Worm (Caenorhabditis elegans) whole organism, L3 larva: ENCODE measurements around the gene nhr-39.

Experiments used
- R02D3.7 ChIP-seq: fragments of 150-350 bp; optimal IDR thresholded peaks from 2 replicates; lab custom pipeline; 2014; ENCODE audit warnings: missing biosample characterization, missing genetic modification characterization
- ZK546.5 ChIP-seq: sonication (generic microtip); optimal IDR thresholded peaks from 2 replicates; lab custom pipeline; 2017; ENCODE audit warnings: missing biosample characterization, missing genetic modification characterization
- aly-2 ChIP-seq: fragments of 150-350 bp; optimal IDR thresholded peaks from 2 replicates; lab custom pipeline; 2014; ENCODE audit warnings: missing biosample characterization, missing genetic modification characterization
- ama-1 ChIP-seq: fragments of 150-350 bp; optimal IDR thresholded peaks from 2 replicates; lab custom pipeline; 2018
- ceh-16 ChIP-seq: sonication (generic microtip); optimal IDR thresholded peaks from 2 replicates; lab custom pipeline; 2017; ENCODE audit warnings: missing biosample characterization, missing genetic modification characterization
- ceh-28 ChIP-seq: fragments of 150-350 bp; optimal IDR thresholded peaks from 2 replicates; lab custom pipeline; 2014; ENCODE audit warnings: missing biosample characterization, missing genetic modification reagents, missing genetic modification characterization
- ceh-82 ChIP-seq: fragments of 150-350 bp; optimal IDR thresholded peaks from 2 replicates; lab custom pipeline; 2014; ENCODE audit warnings: missing biosample characterization, missing genetic modification characterization
- daf-12 ChIP-seq: fragments of 150-350 bp; optimal IDR thresholded peaks from 2 replicates; lab custom pipeline; 2014; ENCODE audit warnings: missing biosample characterization, missing genetic modification reagents, missing genetic modification characterization
- elt-2 ChIP-seq: sonication (generic microtip); optimal IDR thresholded peaks from 2 replicates; lab custom pipeline; 2016; ENCODE audit warnings: missing genetic modification reagents, mild to moderate bottlenecking, missing genetic modification characterization, missing compliant biosample characterization
- elt-3 ChIP-seq, 3 experiments: fragments of 150-350 bp in 1 of 3; sonication (generic microtip) in 2 of 3; optimal IDR thresholded peaks; 2 replicates in 2 of 3; 4 replicates in 1 of 3; lab custom pipeline; 2014 to 2017; ENCODE audit warnings: missing biosample characterization in 3 of 3, missing genetic modification characterization in 3 of 3
- fkh-10 ChIP-seq: sonication (generic microtip); optimal IDR thresholded peaks from 2 replicates; lab custom pipeline; 2017; ENCODE audit warnings: missing biosample characterization, missing genetic modification reagents, missing genetic modification characterization
- fkh-2 ChIP-seq: fragments of 150-350 bp; optimal IDR thresholded peaks from 2 replicates; lab custom pipeline; 2014; ENCODE audit warnings: missing biosample characterization, missing genetic modification reagents, missing genetic modification characterization
- lin-15B ChIP-seq: fragments of 150-350 bp; optimal IDR thresholded peaks from 2 replicates; lab custom pipeline; 2014; ENCODE audit warnings: missing biosample characterization, missing genetic modification characterization
- lsy-12 ChIP-seq: sonication (generic microtip); optimal IDR thresholded peaks from 2 replicates; lab custom pipeline; 2016; ENCODE audit warnings: mild to moderate bottlenecking, missing genetic modification characterization, missing compliant biosample characterization
- mdl-1 ChIP-seq: fragments of 150-350 bp; optimal IDR thresholded peaks from 2 replicates; lab custom pipeline; 2014; ENCODE audit warnings: missing biosample characterization, missing genetic modification characterization
- nfya-1 ChIP-seq: sonication (generic microtip); optimal IDR thresholded peaks from 2 replicates; lab custom pipeline; 2017; ENCODE audit warnings: missing genetic modification characterization, mild to moderate bottlenecking, missing compliant biosample characterization, antibody characterized with exemption, moderate library complexity; ENCODE audit not compliant: insufficient read depth
- nhr-11 ChIP-seq: fragments of 150-350 bp; optimal IDR thresholded peaks from 2 replicates; lab custom pipeline; 2014; ENCODE audit warnings: missing biosample characterization, missing genetic modification characterization
- nhr-23 ChIP-seq: fragments of 150-350 bp; optimal IDR thresholded peaks from 2 replicates; lab custom pipeline; 2014; ENCODE audit warnings: missing biosample characterization, missing genetic modification reagents, missing genetic modification characterization
- nhr-25 ChIP-seq: sonication (generic microtip); optimal IDR thresholded peaks from 2 replicates; lab custom pipeline; 2017; ENCODE audit warnings: missing biosample characterization, missing genetic modification characterization
- nhr-43 ChIP-seq: sonication (generic microtip); optimal IDR thresholded peaks from 2 replicates; lab custom pipeline; 2016; ENCODE audit warnings: mild to moderate bottlenecking, missing genetic modification characterization, missing compliant biosample characterization; ENCODE audit not compliant: poor library complexity, severe bottlenecking
- nhr-67 ChIP-seq: fragments of 150-350 bp; optimal IDR thresholded peaks from 2 replicates; lab custom pipeline; 2014; ENCODE audit warnings: missing biosample characterization, missing genetic modification characterization
- nhr-76 ChIP-seq: fragments of 150-350 bp; sonication (generic microtip); optimal IDR thresholded peaks from 5 replicates; lab custom pipeline; 2014; ENCODE audit warnings: missing biosample characterization, missing genetic modification characterization
- nhr-77 ChIP-seq: fragments of 150-350 bp; optimal IDR thresholded peaks from 2 replicates; lab custom pipeline; 2014; ENCODE audit warnings: missing biosample characterization, missing genetic modification characterization
- pha-4 ChIP-seq: fragments of 150-350 bp; optimal IDR thresholded peaks from 2 replicates; lab custom pipeline; 2014; ENCODE audit warnings: missing biosample characterization, missing genetic modification reagents, missing genetic modification characterization
- pqm-1 ChIP-seq: fragments of 150-350 bp; optimal IDR thresholded peaks from 2 replicates; lab custom pipeline; 2017; ENCODE audit warnings: missing biosample characterization, missing genetic modification characterization, inconsistent platforms
- sea-2 ChIP-seq: fragments of 150-350 bp; sonication (generic microtip); optimal IDR thresholded peaks from 4 replicates; lab custom pipeline; 2014; ENCODE audit warnings: missing biosample characterization, missing genetic modification reagents, missing genetic modification characterization
- skn-1 ChIP-seq: fragments of 150-350 bp; optimal IDR thresholded peaks from 2 replicates; lab custom pipeline; 2014; ENCODE audit warnings: missing biosample characterization, missing genetic modification characterization
- tbx-2 ChIP-seq: sonication (generic microtip); optimal IDR thresholded peaks from 2 replicates; lab custom pipeline; 2016; ENCODE audit warnings: mild to moderate bottlenecking, missing genetic modification characterization, missing compliant biosample characterization
- unc-39 ChIP-seq: sonication (generic microtip); optimal IDR thresholded peaks from 4 replicates; lab custom pipeline; 2017; ENCODE audit warnings: missing biosample characterization, missing genetic modification characterization
- unc-62 ChIP-seq: fragments of 150-350 bp; sonication (generic microtip); optimal IDR thresholded peaks from 4 replicates; lab custom pipeline; 2014; ENCODE audit warnings: missing biosample characterization, missing genetic modification reagents, missing genetic modification characterization
- ztf-4 ChIP-seq: fragments of 150-350 bp; optimal IDR thresholded peaks from 2 replicates; lab custom pipeline; 2014; ENCODE audit warnings: missing biosample characterization, missing genetic modification characterization

Gene nhr-39

DNA sequence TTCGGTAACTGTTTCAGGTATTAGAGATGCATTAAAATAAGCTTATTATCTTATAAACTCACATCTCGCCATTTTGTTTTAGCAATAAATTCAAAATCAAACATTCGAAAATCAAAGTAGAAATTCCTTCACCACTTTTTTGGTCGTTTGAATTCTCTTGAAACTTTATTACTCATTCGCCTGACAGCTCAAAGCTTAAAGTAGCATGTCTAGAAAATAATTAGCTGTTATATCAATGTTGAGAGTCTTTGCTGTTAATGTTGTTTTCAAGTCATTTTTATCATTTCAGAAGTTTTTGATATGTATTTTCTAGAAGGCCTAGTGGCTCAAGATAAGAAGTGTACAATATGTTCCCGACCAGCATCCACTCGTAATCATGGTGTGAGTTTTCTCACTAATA is at the start of gene nhr-39:
TSS of gene nhr-39 (plus strand) at position 301 of the 400 bp plus-strand sequence.
- TF ChIP-seq lsy-12 (tag; lab: Kevin White, UChicago) (no peak), unc-62 (no peak), ceh-16 (tag; lab: Kevin White, UChicago) (no peak), ZK546.5 (no peak), nhr-77 (tag; lab: Kevin White, UChicago) (no peak), nhr-11 (tag; lab: Kevin White, UChicago) (no peak), sea-2 (GFP tag; lab: Kevin White, UChicago) (no peak), elt-2 (tag; lab: Kevin White, UChicago) (no peak), unc-39 (tag; lab: Kevin White, UChicago) (no peak), R02D3.7 (tag; lab: Kevin White, UChicago) (no peak), skn-1 (tag; lab: Kevin White, UChicago) (no peak), nhr-76 (tag; lab: Kevin White, UChicago) (no peak), lin-15B (tag; lab: Kevin White, UChicago) (no peak), nhr-23 (tag; lab: Kevin White, UChicago) (no peak), ceh-28 (tag; lab: Kevin White, UChicago) (no peak), tbx-2 (tag; lab: Kevin White, UChicago) (no peak), nhr-25 (no peak), fkh-10 (GFP tag; lab: Kevin White, UChicago) (no peak), ztf-4 (tag; lab: Kevin White, UChicago) (no peak)

- TF ChIP-seq nfya-1, result no peak
- TF ChIP-seq pqm-1, result peak; percentile 95
- no peak for TF ChIP-seq R02D3.7 (tag; lab: Kevin White, UChicago)
- TF ChIP-seq elt-2 (tag; lab: Kevin White, UChicago), result peak; percentile 87
- TF ChIP-seq pha-4 (tag; lab: Kevin White, UChicago), result peak; percentile 60
These were observed 49.0 kb upstream of the nhr-39 start, which contains the start of gene F07C3.9 for ce11 chrV:9254012-9254696. TSS of gene F07C3.9 (minus strand) at chrV:9254646.

ce11 chrV:9255480-9255879 is 47.6 kb upstream of the nhr-39 start:
- TF ChIP-seq nhr-23 (tag; lab: Kevin White, UChicago), result no peak
- peak; percentile 85 for TF ChIP-seq pqm-1
- peak; percentile 79 for TF ChIP-seq pha-4 (tag; lab: Kevin White, UChicago)
- peak; percentile 92 for TF ChIP-seq elt-2 (tag; lab: Kevin White, UChicago)

DNA sequence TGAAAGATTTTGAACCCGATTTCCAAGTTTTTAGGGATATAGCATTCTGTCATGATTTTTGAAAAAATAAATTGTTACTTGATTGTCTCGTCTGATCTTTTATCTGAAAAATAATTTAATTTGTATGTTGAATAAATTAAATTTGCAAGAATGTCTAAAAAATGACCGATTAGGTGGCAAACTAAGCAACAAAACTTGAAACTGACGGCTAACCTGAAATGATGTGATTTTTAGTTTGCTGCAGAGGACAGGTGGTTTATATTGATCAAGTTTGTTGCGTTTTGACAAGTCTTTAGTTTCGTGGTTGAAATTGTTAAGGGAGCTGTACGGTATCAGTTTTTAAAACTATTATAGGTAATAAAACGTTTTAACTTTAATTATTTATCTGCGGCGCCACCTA is 45.7 kb upstream of the nhr-39 start, which contains the start of gene F07C3.16:
TSS of gene F07C3.16 (minus strand) at position 101 of the 400 bp plus-strand sequence.
- no peak for TF ChIP-seq elt-3 (tag; optimal IDR thresholded peaks at IDR 0.05; lab: Kevin White, UChicago)
- TF ChIP-seq ama-1 (lab: Kevin White, UChicago), result no peak

DNA sequence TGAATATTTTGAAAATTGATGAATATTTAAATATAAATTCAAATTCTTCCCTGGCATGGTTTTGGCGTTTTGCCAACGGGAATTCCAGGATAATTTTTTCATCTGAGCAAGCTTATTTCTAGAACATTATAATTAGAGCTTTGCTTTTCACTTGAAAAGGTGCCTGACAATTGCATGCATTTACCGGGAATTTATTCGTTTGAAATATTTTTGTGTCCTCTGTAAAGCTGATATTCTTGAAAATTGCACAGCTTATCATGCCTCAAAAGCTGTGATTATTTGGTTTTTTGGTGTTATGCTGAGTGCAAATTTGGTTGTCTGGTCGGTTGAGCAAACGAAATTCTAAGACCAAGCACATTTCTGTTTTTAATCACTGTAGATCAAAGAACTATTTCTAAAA is 42.7 kb upstream of the nhr-39 start:
- no peak for TF ChIP-seq aly-2 (tag; lab: Kevin White, UChicago)
- TF ChIP-seq ceh-16 (tag; lab: Kevin White, UChicago), result no peak
- TF ChIP-seq ceh-82, result no peak
- TF ChIP-seq ZK546.5, result no peak
- TF ChIP-seq lin-15B (tag; lab: Kevin White, UChicago), result no peak
- no peak for TF ChIP-seq fkh-2 (tag; lab: Kevin White, UChicago)
- TF ChIP-seq skn-1 (tag; lab: Kevin White, UChicago), result no peak
- TF ChIP-seq nhr-23 (tag; lab: Kevin White, UChicago), result no peak
- TF ChIP-seq R02D3.7 (tag; lab: Kevin White, UChicago), result no peak

ce11 chrV:9261492-9261891 is 41.6 kb upstream of the nhr-39 start, which contains the start of gene nhr-36:
TSS of gene nhr-36 (minus strand) at chrV:9261592.
- no peak for TF ChIP-seq nhr-76 (tag; lab: Kevin White, UChicago)

ce11 chrV:9262708-9263107 is 40.4 kb upstream of the nhr-39 start:
- TF ChIP-seq nhr-43 (tag; lab: Kevin White, UChicago) (no peak), mdl-1 (tag; lab: Kevin White, UChicago) (no peak), nhr-77 (tag; lab: Kevin White, UChicago) (no peak), daf-12 (no peak), pqm-1 (peak; percentile 70), nhr-23 (tag; lab: Kevin White, UChicago) (no peak), nhr-67 (tag; lab: Kevin White, UChicago) (no peak), elt-2 (tag; lab: Kevin White, UChicago) (peak; percentile 50), ceh-82 (no peak), skn-1 (tag; lab: Kevin White, UChicago) (no peak), fkh-2 (tag; lab: Kevin White, UChicago) (no peak), ztf-4 (tag; lab: Kevin White, UChicago) (no peak)
